Fruit fly (Drosophila melanogaster) whole organism, embryonic: ENCODE data around the gene CG18281.

ENCODE experiments used
- Asciz ChIP-seq: fragments of 200-800 bp; sonication (Bioruptor generic); optimal IDR thresholded peaks from 2 replicates; lab custom pipeline; 2017; ENCODE audit warnings: missing biosample characterization, mild to moderate bottlenecking, missing genetic modification characterization, missing genetic modification reagents
- Atf-2 ChIP-seq: fragments of 200-800 bp; sonication (Bioruptor generic); optimal IDR thresholded peaks from 2 replicates; lab custom pipeline; 2016; ENCODE audit warnings: missing biosample characterization, missing genetic modification characterization
- CG1024 ChIP-seq: fragments of 200-800 bp; sonication (Bioruptor generic); IDR thresholded peaks from 2 replicates; pipeline ENCODE4 v1.3.6; 2022; ENCODE audit warnings: missing biosample characterization, missing genetic modification characterization
- CG10543 ChIP-seq: fragments of 200-800 bp; sonication (Bioruptor generic); optimal IDR thresholded peaks from 3 replicates; lab custom pipeline; 2017; ENCODE audit warnings: missing biosample characterization, mild to moderate bottlenecking, missing genetic modification characterization, moderate library complexity
- CG12155 ChIP-seq: fragments of 200-800 bp; sonication (Bioruptor generic); optimal IDR thresholded peaks from 3 replicates; lab custom pipeline; 2016; ENCODE audit warnings: missing biosample characterization, missing genetic modification characterization
- CG12236 ChIP-seq: fragments of 200-800 bp; sonication (Bioruptor generic); optimal IDR thresholded peaks from 2 replicates; lab custom pipeline; 2016; ENCODE audit warnings: missing biosample characterization, missing genetic modification characterization
- CG12299 ChIP-seq: fragments of 200-800 bp; sonication (Bioruptor generic); optimal IDR thresholded peaks from 2 replicates; lab custom pipeline; 2018; ENCODE audit warnings: missing biosample characterization, mild to moderate bottlenecking, missing genetic modification characterization
- CG12391 ChIP-seq: fragments of 200-800 bp; sonication (Bioruptor generic); optimal IDR thresholded peaks from 3 replicates; lab custom pipeline; 2018; ENCODE audit warnings: missing biosample characterization, mild to moderate bottlenecking, missing genetic modification characterization, moderate library complexity
- CG15514 ChIP-seq: fragments of 200-800 bp; sonication (Bioruptor generic); optimal IDR thresholded peaks from 3 replicates; lab custom pipeline; 2017; ENCODE audit warnings: missing biosample characterization, missing genetic modification characterization, mild to moderate bottlenecking, moderate library complexity, missing genetic modification reagents
- CG16779 ChIP-seq: fragments of 200-800 bp; sonication (Bioruptor generic); IDR thresholded peaks from 2 replicates; pipeline ENCODE4 v1.3.6; 2022; ENCODE audit warnings: missing biosample characterization, missing genetic modification characterization
- CG17912 ChIP-seq: fragments of 200-800 bp; sonication (Bioruptor generic); optimal IDR thresholded peaks from 2 replicates; lab custom pipeline; 2018; ENCODE audit warnings: missing biosample characterization, mild to moderate bottlenecking, missing genetic modification characterization
- CG30020 ChIP-seq: fragments of 200-800 bp; optimal IDR thresholded peaks from 2 replicates; lab custom pipeline; 2019; ENCODE audit warnings: missing biosample characterization, mild to moderate bottlenecking, missing genetic modification characterization, moderate library complexity
- CG30403 ChIP-seq: fragments of 200-800 bp; sonication (Bioruptor generic); optimal IDR thresholded peaks from 3 replicates; lab custom pipeline; 2016; ENCODE audit warnings: missing biosample characterization, missing genetic modification characterization
- CG31388 ChIP-seq: fragments of 200-800 bp; sonication (Bioruptor generic); optimal IDR thresholded peaks from 2 replicates; lab custom pipeline; 2016; ENCODE audit warnings: missing biosample characterization, missing genetic modification characterization
- CG8281 ChIP-seq: fragments of 200-800 bp; sonication (Bioruptor generic); optimal IDR thresholded peaks from 2 replicates; lab custom pipeline; 2018; ENCODE audit warnings: missing biosample characterization, mild to moderate bottlenecking, missing genetic modification characterization, moderate library complexity
- CG9932 ChIP-seq: fragments of 200-800 bp; sonication (Bioruptor generic); IDR thresholded peaks from 2 replicates; pipeline ENCODE4 v1.3.6; 2022; ENCODE audit warnings: missing biosample characterization, missing genetic modification characterization
- CHES-1-like ChIP-seq: fragments of 200-800 bp; sonication (Bioruptor generic); optimal IDR thresholded peaks from 2 replicates; lab custom pipeline; 2016; ENCODE audit warnings: missing biosample characterization, missing genetic modification characterization
- CTCF ChIP-seq: fragments of 200-800 bp; sonication (Bioruptor generic); optimal IDR thresholded peaks from 2 replicates; lab custom pipeline; 2017; ENCODE audit warnings: missing biosample characterization, mild to moderate bottlenecking, missing genetic modification characterization, moderate library complexity
- Camta ChIP-seq: fragments of 200-800 bp; sonication (Bioruptor generic); optimal IDR thresholded peaks from 2 replicates; lab custom pipeline; 2016; ENCODE audit warnings: missing biosample characterization, missing genetic modification characterization
- D19B ChIP-seq: fragments of 200-800 bp; sonication (Bioruptor generic); optimal IDR thresholded peaks from 2 replicates; lab custom pipeline; 2017; ENCODE audit warnings: missing biosample characterization, mild to moderate bottlenecking, missing genetic modification characterization
- Doc3 ChIP-seq: fragments of 200-800 bp; sonication (Bioruptor generic); IDR thresholded peaks from 3 replicates; pipeline ENCODE4 v1.3.6; 2022; ENCODE audit warnings: missing biosample characterization, missing genetic modification characterization; ENCODE audit not compliant: partially characterized antibody
- Med ChIP-seq: fragments of 200-800 bp; sonication (Bioruptor generic); peaks from one replicate; lab custom pipeline; 2016; ENCODE audit warnings: missing biosample characterization, missing genetic modification characterization, mild to moderate bottlenecking, inconsistent platforms, moderate library complexity
- NfI ChIP-seq: fragments of 200-800 bp; sonication (Bioruptor generic); optimal IDR thresholded peaks from 3 replicates; lab custom pipeline; 2018; ENCODE audit warnings: missing biosample characterization, mild to moderate bottlenecking, missing genetic modification characterization, moderate library complexity
- Poxn ChIP-seq: fragments of 200-800 bp; sonication (Bioruptor generic); IDR thresholded peaks from 2 replicates; pipeline ENCODE4 v1.3.6; 2022; ENCODE audit warnings: missing biosample characterization, missing genetic modification characterization
- Ptx1 ChIP-seq: fragments of 200-800 bp; sonication (Bioruptor generic); IDR thresholded peaks from 2 replicates; pipeline ENCODE4 v1.3.6; 2022; ENCODE audit warnings: missing biosample characterization, missing genetic modification characterization
- Sox100B ChIP-seq: fragments of 200-800 bp; sonication (Bioruptor generic); optimal IDR thresholded peaks from 3 replicates; lab custom pipeline; 2018; ENCODE audit warnings: missing biosample characterization, mild to moderate bottlenecking, missing genetic modification characterization
- TFAM ChIP-seq: fragments of 200-800 bp; sonication (Bioruptor generic); optimal IDR thresholded peaks from 2 replicates; lab custom pipeline; 2017; ENCODE audit warnings: missing biosample characterization, missing genetic modification characterization, inconsistent platforms
- ato ChIP-seq: fragments of 200-800 bp; sonication (Bioruptor generic); IDR thresholded peaks from 2 replicates; pipeline ENCODE4 v1.3.6; 2022; ENCODE audit warnings: missing biosample characterization, missing genetic modification characterization; ENCODE audit not compliant: partially characterized antibody
- bab2 ChIP-seq: fragments of 200-800 bp; sonication (Bioruptor generic); optimal IDR thresholded peaks from 2 replicates; lab custom pipeline; 2016; ENCODE audit warnings: missing biosample characterization, missing genetic modification characterization
- cato ChIP-seq: fragments of 200-800 bp; sonication (Bioruptor generic); optimal IDR thresholded peaks from 2 replicates; lab custom pipeline; 2016; ENCODE audit warnings: missing biosample characterization, missing genetic modification characterization, borderline replicate concordance
- dimm ChIP-seq: fragments of 200-800 bp; sonication (Bioruptor generic); IDR thresholded peaks from 2 replicates; pipeline ENCODE4 v1.3.6; 2022; ENCODE audit warnings: missing biosample characterization, missing genetic modification characterization
- emc ChIP-seq: fragments of 200-800 bp; sonication (Bioruptor generic); optimal IDR thresholded peaks from 2 replicates; lab custom pipeline; 2016; ENCODE audit warnings: missing biosample characterization, missing genetic modification characterization
- gcm ChIP-seq: fragments of 200-800 bp; sonication (Bioruptor generic); optimal IDR thresholded peaks from 2 replicates; lab custom pipeline; 2019; ENCODE audit warnings: missing biosample characterization, mild to moderate bottlenecking, missing genetic modification characterization, moderate library complexity
- grau ChIP-seq: fragments of 200-800 bp; optimal IDR thresholded peaks from 3 replicates; lab custom pipeline; 2019; ENCODE audit warnings: missing biosample characterization, mild to moderate bottlenecking, missing genetic modification characterization, moderate library complexity
- gro ChIP-seq: fragments of 200-800 bp; sonication (Bioruptor generic); optimal IDR thresholded peaks from 2 replicates; lab custom pipeline; 2016; ENCODE audit warnings: missing biosample characterization, missing genetic modification characterization
- kah ChIP-seq: fragments of 200-800 bp; sonication (Bioruptor generic); optimal IDR thresholded peaks from 2 replicates; lab custom pipeline; 2018; ENCODE audit warnings: missing biosample characterization, mild to moderate bottlenecking, missing genetic modification characterization
- klu ChIP-seq: fragments of 200-800 bp; sonication (Bioruptor generic); IDR thresholded peaks from 2 replicates; pipeline ENCODE4 v1.3.6; 2022; ENCODE audit warnings: missing biosample characterization, missing genetic modification characterization
- lab ChIP-seq: fragments of 200-800 bp; sonication (Bioruptor generic); optimal IDR thresholded peaks from 3 replicates; lab custom pipeline; 2017; ENCODE audit warnings: missing biosample characterization, missing genetic modification characterization, mild to moderate bottlenecking, moderate library complexity, missing genetic modification reagents
- lmd ChIP-seq: fragments of 200-800 bp; sonication (Bioruptor generic); IDR thresholded peaks from 2 replicates; pipeline ENCODE4 v1.3.6; 2022; ENCODE audit warnings: missing biosample characterization, missing genetic modification characterization
- lola ChIP-seq, 3 experiments: fragments of >200 bp in 2 of 3; fragments of 200-800 bp in 1 of 3; sonication (Bioruptor generic) in 1 of 3; optimal IDR thresholded peaks; 2 replicates each; lab custom pipeline; 2017 to 2019; ENCODE audit warnings: missing biosample characterization in 3 of 3, missing genetic modification characterization in 3 of 3, mild to moderate bottlenecking in 1 of 3, moderate library complexity in 1 of 3
- pfk ChIP-seq: fragments of 200-800 bp; sonication (Bioruptor generic); optimal IDR thresholded peaks from 2 replicates; lab custom pipeline; 2018; ENCODE audit warnings: missing biosample characterization, mild to moderate bottlenecking, missing genetic modification characterization, moderate library complexity
- scrt ChIP-seq: fragments of 200-800 bp; sonication (Bioruptor generic); optimal IDR thresholded peaks from 2 replicates; lab custom pipeline; 2018; ENCODE audit warnings: missing biosample characterization, mild to moderate bottlenecking, missing genetic modification characterization, moderate library complexity
- sna ChIP-seq: fragments of 200-800 bp; sonication (Bioruptor generic); IDR thresholded peaks from 2 replicates; pipeline ENCODE4 v1.3.6; 2022; ENCODE audit warnings: missing biosample characterization, missing genetic modification characterization; ENCODE audit not compliant: partially characterized antibody
- sr ChIP-seq: fragments of 200-800 bp; sonication (Bioruptor generic); IDR thresholded peaks from 3 replicates; pipeline ENCODE4 v1.3.6; 2022; ENCODE audit warnings: missing biosample characterization, missing genetic modification characterization
- ssp ChIP-seq: fragments of 200-800 bp; sonication (Bioruptor generic); IDR thresholded peaks from 2 replicates; pipeline ENCODE4 v1.3.6; 2022; ENCODE audit warnings: missing biosample characterization, missing genetic modification characterization
- trh ChIP-seq: fragments of 200-800 bp; sonication (Bioruptor generic); optimal IDR thresholded peaks from 2 replicates; lab custom pipeline; 2016; ENCODE audit warnings: missing biosample characterization, missing genetic modification characterization
- ttk ChIP-seq: fragments of 200-800 bp; sonication (Bioruptor generic); IDR thresholded peaks from 2 replicates; pipeline ENCODE4 v2.1.2; 2022; ENCODE audit warnings: missing biosample characterization, missing genetic modification characterization
- twi ChIP-seq: fragments of 200-800 bp; optimal IDR thresholded peaks from 2 replicates; lab custom pipeline; 2019; ENCODE audit warnings: missing biosample characterization, mild to moderate bottlenecking, missing genetic modification characterization, moderate library complexity
- vfl ChIP-seq: fragments of 200-800 bp; sonication (Bioruptor generic); optimal IDR thresholded peaks from 2 replicates; lab custom pipeline; 2016; ENCODE audit warnings: missing biosample characterization, missing genetic modification characterization
- zfh2 ChIP-seq: fragments of 200-800 bp; sonication (Bioruptor generic); optimal IDR thresholded peaks from 2 replicates; lab custom pipeline; 2016; ENCODE audit warnings: missing biosample characterization, missing genetic modification characterization

CG18281 gene

DNA sequence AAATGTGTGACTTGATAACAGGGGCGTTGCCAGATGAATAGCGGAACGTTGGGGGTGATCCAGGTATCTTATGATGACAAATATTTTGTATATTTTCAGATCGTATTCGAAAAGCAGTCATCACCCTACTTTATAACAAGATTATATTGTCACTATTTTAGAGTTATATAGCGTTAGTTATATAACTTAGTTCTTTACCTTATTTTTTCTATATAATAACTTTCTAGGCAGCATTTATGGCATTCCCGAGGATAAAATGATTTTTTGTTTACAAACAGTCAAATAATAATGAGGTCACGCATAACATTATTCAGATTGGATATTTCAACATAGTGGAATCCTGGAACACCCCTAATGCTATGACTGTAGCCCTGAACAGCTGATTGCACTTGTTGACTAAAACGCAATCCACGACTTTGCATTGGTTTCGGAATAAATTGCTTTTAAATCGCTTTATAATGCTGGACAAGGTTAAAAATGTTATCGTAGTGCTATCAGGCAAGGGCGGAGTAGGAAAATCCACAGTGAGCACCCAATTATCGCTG, 26.6 kb downstream of the CG18281 start, which contains the start of gene Nubp2 (continued):
- TF ChIP-seq ssp (GFP tag; lab: Robert Waterston, UW), result peak; percentile 90
- TF ChIP-seq gcm (GFP tag; lab: Kevin White, UChicago), result peak; percentile 92
- peak; percentile 39 for TF ChIP-seq pfk (GFP tag; lab: Kevin White, UChicago)
- peak; percentile 49 for TF ChIP-seq CTCF (GFP tag; lab: Kevin White, UChicago)
- TF ChIP-seq CG16779 (GFP tag; lab: Robert Waterston, UW), result peak; percentile 82
- peak; percentile 87 for TF ChIP-seq CG31388 (GFP tag; lab: Kevin White, UChicago)
- peak; percentile 91 for TF ChIP-seq Atf-2 (GFP tag; lab: Kevin White, UChicago)
- peak; percentile 94 for TF ChIP-seq twi (tag; lab: Kevin White, UChicago)
- TF ChIP-seq Sox100B (GFP tag; lab: Kevin White, UChicago), result peak; percentile 94
- peak; percentile 97 for TF ChIP-seq CG9932
- peak; percentile 48; the same call in 1 of the 3 replicates for TF ChIP-seq sr (GFP tag; lab: Robert Waterston, UW)
- TF ChIP-seq scrt, result peak; percentile 96
- peak; percentile 92 for TF ChIP-seq Camta (GFP tag; lab: Kevin White, UChicago)
- TF ChIP-seq vfl (GFP tag; lab: Kevin White, UChicago), result peak; percentile 95
- TF ChIP-seq Doc3 (GFP tag; lab: Robert Waterston, UW), result no peak
- TF ChIP-seq ato, result no peak
- peak; percentile 96 for TF ChIP-seq CG12155
- peak; percentile 96 for TF ChIP-seq lab (GFP tag; lab: Kevin White, UChicago)
- peak; percentile 89 for TF ChIP-seq kah (GFP tag; lab: Kevin White, UChicago)
- peak; percentile 89 for TF ChIP-seq D19B (GFP tag; lab: Kevin White, UChicago)
- TF ChIP-seq ttk (GFP tag; lab: Robert Waterston, UW), result peak; percentile 89
- TF ChIP-seq lola (GFP tag; optimal IDR thresholded peaks at IDR 0.05; lab: Kevin White, UChicago), result peak in 1 of 3 experiments; percentile 98
- peak; percentile 91 for TF ChIP-seq gro (GFP tag; lab: Kevin White, UChicago)
- TF ChIP-seq CG12299 (tag; lab: Kevin White, UChicago), result peak; percentile 91
- peak; percentile 96 for TF ChIP-seq zfh2 (GFP tag; lab: Kevin White, UChicago)
- TF ChIP-seq CHES-1-like (GFP tag; lab: Kevin White, UChicago), result peak; percentile 94
- peak; percentile 68 for TF ChIP-seq TFAM (GFP tag; lab: Kevin White, UChicago)
- TF ChIP-seq CG17912 (GFP tag; lab: Kevin White, UChicago), result peak; percentile 64
- TF ChIP-seq bab2, result peak; percentile 94
- peak; percentile 97 for TF ChIP-seq CG10543 (GFP tag; lab: Kevin White, UChicago)
- TF ChIP-seq CG30020 (tag; lab: Kevin White, UChicago), result peak; percentile 91
- TF ChIP-seq CG30403 (GFP tag; lab: Kevin White, UChicago), result peak; percentile 99
- peak; percentile 85 for TF ChIP-seq CG8281 (tag; lab: Kevin White, UChicago)
- TF ChIP-seq grau (tag; lab: Kevin White, UChicago), result peak; percentile 96
- TF ChIP-seq CG15514 (GFP tag; lab: Kevin White, UChicago), result peak; percentile 87
- TF ChIP-seq CG12236 (GFP tag; lab: Kevin White, UChicago), result peak; percentile 88
- TF ChIP-seq CG12391 (tag; lab: Kevin White, UChicago), result peak; percentile 98
- TF ChIP-seq NfI (GFP tag; lab: Kevin White, UChicago), result peak; percentile 96
- TF ChIP-seq sna (GFP tag; lab: Robert Waterston, UW), result 0 out of 2 replicates have a peak, but pooled peaks have one; percentile 6
- TF ChIP-seq Poxn (GFP tag; lab: Robert Waterston, UW), result peak; percentile 81
- TF ChIP-seq emc (GFP tag; lab: Kevin White, UChicago), result peak; percentile 90
- TF ChIP-seq trh (GFP tag; lab: Kevin White, UChicago), result peak; percentile 95
- TF ChIP-seq Med (GFP tag; lab: Kevin White, UChicago), result peak; percentile 98
- TF ChIP-seq cato (GFP tag; lab: Kevin White, UChicago), result peak; percentile 93
- TF ChIP-seq lmd (GFP tag; lab: Robert Waterston, UW), result peak; percentile 96
- peak; percentile 70 for TF ChIP-seq CG1024
- TF ChIP-seq Asciz, result peak; percentile 86
- TF ChIP-seq Ptx1, result peak; percentile 94
- peak; percentile 82 for TF ChIP-seq dimm (GFP tag; lab: Robert Waterston, UW)
- peak; percentile 94 for TF ChIP-seq klu
